Worm (Caenorhabditis elegans) whole organism, early embryonic: Measurements from ENCODE around the gene set-5.

Experiments used
- B0310.2 ChIP-seq: sonication (generic microtip); optimal IDR thresholded peaks from 2 replicates; lab custom pipeline; 2016; ENCODE audit warnings: mild to moderate bottlenecking, missing genetic modification characterization, missing compliant biosample characterization
- aly-1 ChIP-seq: sonication (generic microtip); optimal IDR thresholded peaks from 2 replicates; lab custom pipeline; 2016; ENCODE audit warnings: missing genetic modification characterization, missing compliant biosample characterization
- ama-1 ChIP-seq: fragments of 150-350 bp; optimal IDR thresholded peaks from 2 replicates; lab custom pipeline; 2014
- ceh-13 ChIP-seq: fragments of 200-800 bp; sonication (Bioruptor generic); optimal IDR thresholded peaks from 2 replicates; lab custom pipeline; 2018; ENCODE audit warnings: mild to moderate bottlenecking, missing genetic modification characterization, missing compliant biosample characterization
- ets-7 ChIP-seq: sonication (generic microtip); optimal IDR thresholded peaks from 2 replicates; lab custom pipeline; 2016; ENCODE audit warnings: missing genotype, missing genetic modification characterization, missing compliant biosample characterization
- flt-1 ChIP-seq: fragments of 200-800 bp; sonication (Bioruptor generic); IDR thresholded peaks from 2 replicates; pipeline ENCODE4 v1.3.6; 2022; ENCODE audit warnings: missing genetic modification characterization, missing compliant biosample characterization
- hmg-4 ChIP-seq: fragments of 200-800 bp; sonication (Bioruptor generic); optimal IDR thresholded peaks from 2 replicates; lab custom pipeline; 2018; ENCODE audit warnings: mild to moderate bottlenecking, missing genetic modification characterization, missing compliant biosample characterization
- tra-4 ChIP-seq: sonication (generic microtip); optimal IDR thresholded peaks from 2 replicates; lab custom pipeline; 2017; ENCODE audit warnings: missing genetic modification characterization, missing compliant biosample characterization

DNA sequence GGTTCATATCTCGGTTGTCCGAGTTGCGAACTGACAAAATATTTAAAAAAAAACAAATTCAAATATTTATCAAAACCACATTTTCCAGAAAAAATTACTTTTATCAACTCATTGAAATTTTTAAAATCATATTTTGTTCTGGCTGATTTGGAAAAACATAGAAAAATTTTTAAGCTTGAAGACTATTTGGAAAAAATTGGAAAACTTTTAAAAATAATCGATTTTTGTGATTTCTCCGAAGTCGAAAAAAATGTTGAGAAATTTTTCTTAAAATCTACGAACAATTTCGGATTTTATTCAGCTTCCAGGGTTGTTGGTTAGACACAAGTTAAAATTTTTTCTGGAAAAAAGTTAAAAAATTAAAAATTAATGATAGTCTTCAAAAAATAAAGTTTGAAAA lies 38.1 kb downstream of the set-5 start, which contains the start of gene Y50E8A.5:
- TF ChIP-seq ceh-13 (GFP tag; lab: Kevin White, UChicago) (no peak), tra-4 (tag; lab: Kevin White, UChicago) (no peak), ama-1 (lab: Kevin White, UChicago) (no peak), flt-1 (GFP tag; lab: Robert Waterston, UW) (no peak), B0310.2 (tag; lab: Kevin White, UChicago) (no peak), ets-7 (tag; lab: Kevin White, UChicago) (no peak), aly-1 (tag; lab: Kevin White, UChicago) (no peak), hmg-4 (GFP tag; lab: Kevin White, UChicago) (no peak)
